Worm (Caenorhabditis elegans): ENCODE data around the gene F45D11.7.
"Not testable (repeated sequence)": the region's sequence is repeated elsewhere in the genome, so short reads cannot be mapped to it uniquely, and the experiment has no call there.

Gene F45D11.7

ce11 chrII:991300-991699 is 3.0 kb upstream of the F45D11.7 start, which contains the start of gene fbxc-42:
fbxc-42 (plus strand) TSS chrII:991600.
- no peak for TF ChIP-seq mec-3 (tag; optimal IDR thresholded peaks at IDR 0.05; ENCODE audit: borderline replicate concordance)
- TF ChIP-seq pha-4 (tag; optimal IDR thresholded peaks at IDR 0.05) = no peak
- TF ChIP-seq lim-6 (tag; optimal IDR thresholded peaks at IDR 0.05) = no peak
- TF ChIP-seq F13H6.1 (tag; optimal IDR thresholded peaks at IDR 0.05) = no peak
- no peak for TF ChIP-seq pag-3 (tag; optimal IDR thresholded peaks at IDR 0.05; ENCODE audit: borderline replicate concordance)
- no peak for TF ChIP-seq hlh-6 (tag; optimal IDR thresholded peaks at IDR 0.05)
- no peak for TF ChIP-seq sox-2 (GFP tag; IDR thresholded peaks at IDR 0.05)
- TF ChIP-seq hlh-8 (tag; optimal IDR thresholded peaks at IDR 0.05) = no peak
- TF ChIP-seq pax-1 (tag; optimal IDR thresholded peaks at IDR 0.05) = no peak
- TF ChIP-seq ttx-3 (tag; optimal IDR thresholded peaks at IDR 0.05) = no peak
- no peak for TF ChIP-seq dve-1 (tag; optimal IDR thresholded peaks at IDR 0.05)

ce11 chrII:996112-996511 is 1.8 kb downstream of the F45D11.7 start, which contains the start of gene F45D11.11:
F45D11.11 (minus strand) TSS chrII:996212.
- not testable (repeated sequence) for TF ChIP-seq ceh-2, unc-42, ztf-16 (tag; optimal IDR thresholded peaks at IDR 0.05)

ce11 chrII:999493-999892 is 5.2 kb downstream of the F45D11.7 start, which contains the start of gene fbxb-29:
fbxb-29 (minus strand) TSS chrII:999593.
- TF ChIP-seq pax-1 (tag; optimal IDR thresholded peaks at IDR 0.05) (no peak), ceh-14 (tag; optimal IDR thresholded peaks at IDR 0.05) (no peak), pha-2 (tag; optimal IDR thresholded peaks at IDR 0.05) (no peak), ttx-3 (tag; optimal IDR thresholded peaks at IDR 0.05) (no peak), ets-4 (tag; optimal IDR thresholded peaks at IDR 0.05) (no peak)

- TF ChIP-seq fax-1 (tag; optimal IDR thresholded peaks at IDR 0.05) (no peak), K09A11.1 (tag; optimal IDR thresholded peaks at IDR 0.05; ENCODE audit: insufficient read depth) (no peak), ama-1 (optimal IDR thresholded peaks at IDR 0.05) (no peak), ceh-14 (tag; optimal IDR thresholded peaks at IDR 0.05) (no peak), ceh-19 (GFP tag; optimal IDR thresholded peaks at IDR 0.05) (no peak), pha-4 (tag; optimal IDR thresholded peaks at IDR 0.05) (no peak), hlh-8 (tag; optimal IDR thresholded peaks at IDR 0.05) (no peak), elt-4 (tag; optimal IDR thresholded peaks at IDR 0.05) (no peak), unc-3 (GFP tag; conservative IDR thresholded peaks at IDR 0.05) (no peak), unc-3 (tag; optimal IDR thresholded peaks at IDR 0.05) (no peak), ref-2 (tag; optimal IDR thresholded peaks at IDR 0.05) (no peak), nhr-11 (tag; optimal IDR thresholded peaks at IDR 0.05) (no peak), sox-4 (tag; optimal IDR thresholded peaks at IDR 0.05) (no peak), ceh-9 (tag; optimal IDR thresholded peaks at IDR 0.05) (no peak), pag-3 (tag; optimal IDR thresholded peaks at IDR 0.05; ENCODE audit: borderline replicate concordance) (no peak)
Observed at ce11 chrII:1001351-1001750, 7.0 kb downstream of the F45D11.7 start, which contains the start of the genes fbxb-30 and F45D11.5. fbxb-30 (minus strand) TSS chrII:1001451. F45D11.5 (plus strand) TSS chrII:1001702.

ce11 chrII:1006375-1006774 is 12.0 kb downstream of the F45D11.7 start, which contains the start of gene F45D11.14:
F45D11.14 (minus strand) TSS chrII:1006475.
- TF ChIP-seq rnt-1, ceh-34, pax-1 (tag; optimal IDR thresholded peaks at IDR 0.05): not testable (repeated sequence)

ce11 chrII:1024684-1025083 is 30.4 kb downstream of the F45D11.7 start, which contains the start of gene btb-11:
btb-11 (minus strand) TSS chrII:1024784.
- not testable (repeated sequence) for TF ChIP-seq ceh-9, npax-4, eyg-1 (tag; optimal IDR thresholded peaks at IDR 0.05)
